Worm (Caenorhabditis elegans): ENCODE measurements around the gene rpn-3.

The rpn-3 gene

ce11 chrIII:8417192-8417967 lies 29.8 kb upstream of the rpn-3 start (continued):
- peak; percentile 71 for TF ChIP-seq ceh-32 (tag; optimal IDR thresholded peaks at IDR 0.05; ENCODE audit: poor library complexity)
- peak; percentile 24 for TF ChIP-seq nhr-76 (tag; optimal IDR thresholded peaks at IDR 0.05)
- peak; percentile 88 for TF ChIP-seq T20F7.1 (GFP tag; optimal IDR thresholded peaks at IDR 0.05)
- peak; percentile 74 for TF ChIP-seq pha-4 (GFP tag; IDR thresholded peaks at IDR 0.05)
- TF ChIP-seq pha-4 (tag; optimal IDR thresholded peaks at IDR 0.05): peak; percentile 76
- no peak for TF ChIP-seq lin-29 (GFP tag; IDR thresholded peaks at IDR 0.05)
- peak; percentile 60 for TF ChIP-seq zag-1 (tag; optimal IDR thresholded peaks at IDR 0.05)
- TF ChIP-seq ceh-20 (GFP tag; IDR thresholded peaks at IDR 0.05): peak; percentile 91
- peak; percentile 23; the same call in 1 of the 2 replicates for TF ChIP-seq dmd-9 (GFP tag; IDR thresholded peaks at IDR 0.05)
- TF ChIP-seq ama-1 (optimal IDR thresholded peaks at IDR 0.05): no peak
- TF ChIP-seq nhr-42 (GFP tag; IDR thresholded peaks at IDR 0.05): peak; percentile 39; the same call in 1 of the 2 replicates
- TF ChIP-seq ceh-28 (tag; optimal IDR thresholded peaks at IDR 0.05): peak; percentile 86
- peak; percentile 34 for TF ChIP-seq lir-3 (tag; optimal IDR thresholded peaks at IDR 0.05)
- TF ChIP-seq aha-1 (tag): peak; percentile 98
- TF ChIP-seq nhr-77 (tag; optimal IDR thresholded peaks at IDR 0.05): peak; percentile 41
- TF ChIP-seq nhr-11 (tag; optimal IDR thresholded peaks at IDR 0.05): peak; percentile 95
- TF ChIP-seq fkh-10 (GFP tag; optimal IDR thresholded peaks at IDR 0.05): peak; percentile 54
- peak; percentile 77 for TF ChIP-seq php-3 (GFP tag; IDR thresholded peaks at IDR 0.05)
- TF ChIP-seq nhr-111 (GFP tag; optimal IDR thresholded peaks at IDR 0.05): no peak
- peak; percentile 20 for TF ChIP-seq zip-2 (tag; optimal IDR thresholded peaks at IDR 0.05)
- peak; percentile 91 for TF ChIP-seq T26A8.4 (GFP tag; IDR thresholded peaks at IDR 0.05)
- TF ChIP-seq attf-4 (tag; optimal IDR thresholded peaks at IDR 0.05): peak; percentile 53
- peak; percentile 95 for TF ChIP-seq duxl-1 (tag; optimal IDR thresholded peaks at IDR 0.05; ENCODE audit: poor library complexity)
- TF ChIP-seq nhr-237 (tag; optimal IDR thresholded peaks at IDR 0.05): no peak
- no peak for TF ChIP-seq unc-130 (GFP tag; optimal IDR thresholded peaks at IDR 0.05)
- TF ChIP-seq daf-16 (GFP tag; optimal IDR thresholded peaks at IDR 0.05): peak; percentile 86 to 90
- TF ChIP-seq daf-16 (tag; optimal IDR thresholded peaks at IDR 0.05): peak; percentile 92
- peak; percentile 50 for TF ChIP-seq zfp-2 (tag; optimal IDR thresholded peaks at IDR 0.05)
- TF ChIP-seq lin-15B (tag; optimal IDR thresholded peaks at IDR 0.05): no peak
- no peak for TF ChIP-seq snpc-4 (tag; optimal IDR thresholded peaks at IDR 0.05)
- TF ChIP-seq madf-5 (GFP tag; IDR thresholded peaks at IDR 0.05): no peak
- peak; percentile 83 for TF ChIP-seq spr-1 (tag; optimal IDR thresholded peaks at IDR 0.05)
- peak; percentile 43 for TF ChIP-seq dpl-1 (GFP tag; optimal IDR thresholded peaks at IDR 0.05)
- TF ChIP-seq saeg-2 (GFP tag; IDR thresholded peaks at IDR 0.05): no peak
- no peak for TF ChIP-seq F26F4.8 (GFP tag; conservative IDR thresholded peaks at IDR 0.05)
- TF ChIP-seq arid-1 (GFP tag; conservative IDR thresholded peaks at IDR 0.05): peak; percentile 64; the same call in 1 of the 2 replicates
- TF ChIP-seq lin-39 (tag; optimal IDR thresholded peaks at IDR 0.05): peak; percentile 57
- TF ChIP-seq F10B5.3 (tag; optimal IDR thresholded peaks at IDR 0.05): peak; percentile 93
- TF ChIP-seq ces-1 (GFP tag; optimal IDR thresholded peaks at IDR 0.05): peak; percentile 26
- no peak for TF ChIP-seq nhr-41 (GFP tag; IDR thresholded peaks at IDR 0.05)
- TF ChIP-seq hlh-11 (tag; optimal IDR thresholded peaks at IDR 0.05): peak; percentile 94
- TF ChIP-seq ceh-62 (tag; optimal IDR thresholded peaks at IDR 0.05): no peak
- TF ChIP-seq lsy-2 (tag; optimal IDR thresholded peaks at IDR 0.05): peak; percentile 97 to 98
- peak; percentile 71 for TF ChIP-seq madf-9 (GFP tag; conservative IDR thresholded peaks at IDR 0.05)
- no peak for TF ChIP-seq daf-8 (GFP tag; IDR thresholded peaks at IDR 0.05)
- no peak for TF ChIP-seq ceh-82 (tag; optimal IDR thresholded peaks at IDR 0.05)
- TF ChIP-seq egl-27 (tag; optimal IDR thresholded peaks at IDR 0.05): no peak
- TF ChIP-seq dve-1 (tag; optimal IDR thresholded peaks at IDR 0.05; ENCODE audit: insufficient read depth): peak; percentile 95
- 0 out of 2 replicates have a peak, but pooled peaks have one; percentile 53 for TF ChIP-seq mxl-2 (GFP tag; conservative IDR thresholded peaks at IDR 0.05)
